Fruit fly (Drosophila melanogaster): ENCODE measurements around the gene Tim13.

Tim13 gene

dm6 chr3L:11774401-11774800 lies at the start of gene Tim13:
Gene Tim13 (minus strand): TSS chr3L:11774501.
- TF ChIP-seq Crg-1 (GFP tag; optimal IDR thresholded peaks at IDR 0.05) (no peak), toe (GFP tag; optimal IDR thresholded peaks at IDR 0.05) (no peak), CG11617 (GFP tag; optimal IDR thresholded peaks at IDR 0.05) (no peak), Clk (GFP tag; optimal IDR thresholded peaks at IDR 0.05) (no peak), pad (GFP tag; optimal IDR thresholded peaks at IDR 0.05) (no peak), kay (GFP tag; ENCODE audit: borderline replicate concordance) (no peak), CG33017 (tag; optimal IDR thresholded peaks at IDR 0.05) (no peak), Hr96 (GFP tag; optimal IDR thresholded peaks at IDR 0.05) (no peak), bab1 (GFP tag; optimal IDR thresholded peaks at IDR 0.05) (no peak), CG12768 (GFP tag; optimal IDR thresholded peaks at IDR 0.05) (no peak), tj (GFP tag; optimal IDR thresholded peaks at IDR 0.05) (no peak), cnc (optimal IDR thresholded peaks at IDR 0.05) (no peak), ovo (GFP tag; optimal IDR thresholded peaks at IDR 0.05) (no peak), CG7101 (tag; optimal IDR thresholded peaks at IDR 0.05) (no peak), CG1620 (GFP tag; optimal IDR thresholded peaks at IDR 0.05) (no peak)

dm6 chr3L:11822446-11823334 lies 48.4 kb upstream of the Tim13 start, which contains the start of gene RpL10Ab:
Gene RpL10Ab (plus strand): TSS chr3L:11822851.
- peak; percentile 26 for TF ChIP-seq tj (GFP tag; optimal IDR thresholded peaks at IDR 0.05)
- TF ChIP-seq CG12768 (GFP tag; optimal IDR thresholded peaks at IDR 0.05): peak; percentile 38
- TF ChIP-seq Crg-1 (GFP tag; optimal IDR thresholded peaks at IDR 0.05): no peak
- TF ChIP-seq CG33017 (tag; optimal IDR thresholded peaks at IDR 0.05): peak; percentile 58
- TF ChIP-seq CG11617 (GFP tag; optimal IDR thresholded peaks at IDR 0.05): peak; percentile 73
- TF ChIP-seq bab1 (GFP tag; optimal IDR thresholded peaks at IDR 0.05): peak; percentile 72
- peak; percentile 15 for TF ChIP-seq CG7045 (GFP tag; optimal IDR thresholded peaks at IDR 0.05)
- no peak for TF ChIP-seq cnc (optimal IDR thresholded peaks at IDR 0.05)
- peak; percentile 89 for TF ChIP-seq kay (GFP tag; ENCODE audit: borderline replicate concordance)
- peak; percentile 72 for TF ChIP-seq CG7101 (tag; optimal IDR thresholded peaks at IDR 0.05)
- TF ChIP-seq ovo (GFP tag; optimal IDR thresholded peaks at IDR 0.05): peak; percentile 51
- TF ChIP-seq pad (GFP tag; optimal IDR thresholded peaks at IDR 0.05): peak; percentile 49
- peak; percentile 50 for TF ChIP-seq Hr96 (GFP tag; optimal IDR thresholded peaks at IDR 0.05)
- peak; percentile 60 for TF ChIP-seq toe (GFP tag; optimal IDR thresholded peaks at IDR 0.05)
- peak; percentile 88 for TF ChIP-seq Mnt (GFP tag; optimal IDR thresholded peaks at IDR 0.05)
- TF ChIP-seq CG5204 (GFP tag; optimal IDR thresholded peaks at IDR 0.05): peak; percentile 24
- no peak for TF ChIP-seq Clk (GFP tag; optimal IDR thresholded peaks at IDR 0.05)
- TF ChIP-seq CG1620 (GFP tag; optimal IDR thresholded peaks at IDR 0.05): peak; percentile 77
- TF ChIP-seq cic (GFP tag; optimal IDR thresholded peaks at IDR 0.05): no peak
- TF ChIP-seq CG14711 (tag; optimal IDR thresholded peaks at IDR 0.05): peak; percentile 40

dm6 chr3L:11821723-11822445 lies 47.6 kb upstream of the Tim13 start, which contains the start of the genes CG11597 and CG5946:
Gene CG11597 (minus strand): TSS chr3L:11822275.
Gene CG5946 (minus strand): TSS chr3L:11822275.
- TF ChIP-seq Clk (GFP tag; optimal IDR thresholded peaks at IDR 0.05): no peak
- no peak for TF ChIP-seq Hr96 (GFP tag; optimal IDR thresholded peaks at IDR 0.05)
- no peak for TF ChIP-seq Crg-1 (GFP tag; optimal IDR thresholded peaks at IDR 0.05)
- no peak for TF ChIP-seq CG12768 (GFP tag; optimal IDR thresholded peaks at IDR 0.05)
- TF ChIP-seq CG14711 (tag; optimal IDR thresholded peaks at IDR 0.05): no peak
- no peak for TF ChIP-seq CG7045 (GFP tag; optimal IDR thresholded peaks at IDR 0.05)
- TF ChIP-seq CG33017 (tag; optimal IDR thresholded peaks at IDR 0.05): no peak
- TF ChIP-seq CG5204 (GFP tag; optimal IDR thresholded peaks at IDR 0.05): no peak

dm6 chr3L:11819639-11820456 lies 45.5 kb upstream of the Tim13 start:
- peak; percentile 65 to 92 for TF ChIP-seq cnc (optimal IDR thresholded peaks at IDR 0.05)
- peak; percentile 32 for TF ChIP-seq CG7045 (GFP tag; optimal IDR thresholded peaks at IDR 0.05)
- peak; percentile 51 for TF ChIP-seq CG7101 (tag; optimal IDR thresholded peaks at IDR 0.05)
- TF ChIP-seq kay (GFP tag; ENCODE audit: borderline replicate concordance): peak; percentile 99
- peak; percentile 60 for TF ChIP-seq CG33017 (tag; optimal IDR thresholded peaks at IDR 0.05)
- TF ChIP-seq CG12768 (GFP tag; optimal IDR thresholded peaks at IDR 0.05): peak; percentile 12
- peak; percentile 91 for TF ChIP-seq cic (GFP tag; optimal IDR thresholded peaks at IDR 0.05)
- peak; percentile 99 for TF ChIP-seq tj (GFP tag; optimal IDR thresholded peaks at IDR 0.05)
- TF ChIP-seq Clk (GFP tag; optimal IDR thresholded peaks at IDR 0.05): no peak
- TF ChIP-seq Crg-1 (GFP tag; optimal IDR thresholded peaks at IDR 0.05): no peak
- TF ChIP-seq bab1 (GFP tag; optimal IDR thresholded peaks at IDR 0.05): peak; percentile 64
- no peak for TF ChIP-seq CG5204 (GFP tag; optimal IDR thresholded peaks at IDR 0.05)
- peak; percentile 89 for TF ChIP-seq Mnt (GFP tag; optimal IDR thresholded peaks at IDR 0.05)
- TF ChIP-seq toe (GFP tag; optimal IDR thresholded peaks at IDR 0.05): peak; percentile 24
- no peak for TF ChIP-seq CG14711 (tag; optimal IDR thresholded peaks at IDR 0.05)
- TF ChIP-seq ovo (GFP tag; optimal IDR thresholded peaks at IDR 0.05): peak; percentile 83
- TF ChIP-seq Hr96 (GFP tag; optimal IDR thresholded peaks at IDR 0.05): peak; percentile 30
- TF ChIP-seq pad (GFP tag; optimal IDR thresholded peaks at IDR 0.05): no peak
- peak; percentile 37 for TF ChIP-seq CG11617 (GFP tag; optimal IDR thresholded peaks at IDR 0.05)
- TF ChIP-seq CG1620 (GFP tag; optimal IDR thresholded peaks at IDR 0.05): peak; percentile 33
